Worm (Caenorhabditis elegans): Measurements from ENCODE around the gene lin-8.
"Not testable (repeated sequence)": the region's sequence is repeated elsewhere in the genome, so short reads cannot be mapped to it uniquely, and the experiment has no call there.

The lin-8 gene

DNA sequence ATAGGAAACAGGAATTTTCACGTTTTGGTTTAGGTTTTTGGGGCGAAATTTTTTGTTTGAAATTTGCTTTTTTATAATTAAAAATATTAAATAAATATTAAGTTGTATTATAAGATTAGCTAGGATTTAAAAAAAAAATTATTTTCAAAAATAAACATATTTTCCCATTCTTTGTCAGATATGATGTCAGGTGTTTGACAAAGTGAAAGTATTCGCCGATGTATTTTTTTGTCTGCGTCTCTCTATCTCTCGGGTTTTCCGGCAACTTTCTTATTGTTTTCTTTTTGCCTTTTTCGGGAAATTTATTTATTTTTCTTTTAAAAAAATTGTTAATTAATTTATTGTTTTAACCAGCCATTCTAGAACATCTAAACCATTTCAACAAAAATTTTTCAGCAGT lies 26.2 kb upstream of the lin-8 start:
- TF ChIP-seq xnd-1 (tag; optimal IDR thresholded peaks at IDR 0.05) (no peak), nfya-1 (tag; optimal IDR thresholded peaks at IDR 0.05; ENCODE audit: borderline replicate concordance, insufficient read depth) (no peak), dox-1 (GFP tag; IDR thresholded peaks at IDR 0.05) (no peak)

DNA sequence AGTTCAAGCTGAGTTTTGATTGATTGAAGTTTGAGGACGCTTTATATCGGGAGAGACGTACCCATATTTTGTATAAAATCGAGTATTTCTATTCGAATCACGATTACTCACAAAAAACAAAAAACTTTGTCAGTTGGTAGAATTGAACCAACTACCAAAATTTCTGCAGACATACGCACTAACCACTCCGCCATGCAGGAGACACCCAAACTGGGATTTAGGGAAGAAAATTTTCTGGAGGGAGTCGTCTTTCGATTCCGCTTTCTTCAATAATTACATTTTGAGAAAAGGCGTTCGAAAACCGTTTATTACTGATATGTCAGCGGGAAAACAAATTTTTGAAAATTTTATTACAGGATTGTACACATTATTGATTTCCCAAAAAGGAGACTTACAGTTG lies 25.3 kb upstream of the lin-8 start:
- TF ChIP-seq B0261.1 (tag; optimal IDR thresholded peaks at IDR 0.05) = peak; percentile 66
- TF ChIP-seq hmg-1.2 (GFP tag; IDR thresholded peaks at IDR 0.05) = peak; percentile 31; the same call in 1 of the 2 replicates
- not testable (repeated sequence) for TF ChIP-seq snpc-4 (GFP tag; optimal IDR thresholded peaks at IDR 0.05)
- TF ChIP-seq snpc-4 (tag; optimal IDR thresholded peaks at IDR 0.05) = peak in 2 of 4 experiments; percentile 39 to 66
- TF ChIP-seq madf-6 (GFP tag; IDR thresholded peaks at IDR 0.05) = peak; percentile 61; the same call in 1 of the 2 replicates
- TF ChIP-seq tbp1 (GFP tag; optimal IDR thresholded peaks at IDR 0.05) = peak; percentile 84
- peak; percentile 26 for TF ChIP-seq rpc-1 (optimal IDR thresholded peaks at IDR 0.05)
- TF ChIP-seq rpc-1 (tag; optimal IDR thresholded peaks at IDR 0.05) = peak; percentile 52
- TF ChIP-seq rcor-1 (GFP tag; IDR thresholded peaks at IDR 0.05) = peak; percentile 37; the same call in 1 of the 2 replicates
- 0 out of 2 replicates have a peak, but pooled peaks have one; percentile 31 for TF ChIP-seq dox-1 (GFP tag; IDR thresholded peaks at IDR 0.05)

DNA sequence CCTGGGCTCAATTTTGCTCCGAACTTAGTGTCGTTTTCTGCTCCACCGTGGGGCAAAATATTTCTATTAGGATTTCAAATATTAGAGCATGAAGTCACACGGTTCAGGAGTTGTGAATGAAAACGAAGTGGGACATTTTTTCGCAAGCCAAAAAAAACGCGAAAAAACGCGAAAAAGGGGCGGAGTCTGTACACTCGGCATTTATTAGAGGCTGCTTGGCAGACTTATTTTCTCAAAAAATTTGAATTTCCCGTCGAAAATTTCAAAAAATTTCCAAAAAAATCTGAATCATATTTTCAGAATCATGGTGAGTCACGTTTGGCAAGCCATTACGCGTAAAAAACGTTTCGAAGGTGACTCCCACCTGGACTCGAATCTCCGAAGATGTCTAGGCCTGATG lies 24.1 kb upstream of the lin-8 start, which contains the start of gene B0454.6:
Gene B0454.6 (plus strand): TSS at position 301 of the 400 bp plus-strand sequence.
- TF ChIP-seq F52B5.7 (tag; optimal IDR thresholded peaks at IDR 0.05); Y53G8AR.9 (GFP tag; conservative IDR thresholded peaks at IDR 0.05); ztf-28 (GFP tag; IDR thresholded peaks at IDR 0.05): not testable (repeated sequence)

DNA sequence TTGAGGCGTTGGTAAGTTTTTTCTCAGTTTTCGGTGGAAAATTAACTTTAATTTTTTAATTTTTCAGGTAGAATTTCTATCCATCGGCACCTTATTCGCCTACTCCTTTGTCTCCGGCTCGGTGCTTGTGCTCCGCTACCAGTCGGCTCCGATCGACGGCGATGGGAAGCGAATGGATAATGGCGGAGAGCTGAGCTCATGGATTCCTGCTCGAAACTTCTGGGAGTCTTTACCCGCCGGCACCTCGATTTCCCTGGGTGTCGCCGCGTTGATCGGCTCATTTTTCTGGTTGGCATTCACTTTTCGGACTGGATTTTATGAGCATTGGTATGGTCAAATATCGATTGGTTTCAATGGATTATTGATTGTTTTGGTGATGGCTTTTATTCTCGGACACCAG lies 21.7 kb upstream of the lin-8 start:
- TF ChIP-seq pha-4 (tag; optimal IDR thresholded peaks at IDR 0.05) (no peak), unc-130 (GFP tag; optimal IDR thresholded peaks at IDR 0.05) (no peak), let-526 (GFP tag; IDR thresholded peaks at IDR 0.05) (no peak), zfh-2 (GFP tag; conservative IDR thresholded peaks at IDR 0.05) (peak; percentile 68), repo-1 (tag; optimal IDR thresholded peaks at IDR 0.05) (no peak), madf-10 (tag; optimal IDR thresholded peaks at IDR 0.05) (no peak), cebp-1 (GFP tag; IDR thresholded peaks at IDR 0.05) (no peak), cebp-1 (tag; optimal IDR thresholded peaks at IDR 0.05) (no peak), tbp1 (GFP tag; optimal IDR thresholded peaks at IDR 0.05) (no peak)

DNA sequence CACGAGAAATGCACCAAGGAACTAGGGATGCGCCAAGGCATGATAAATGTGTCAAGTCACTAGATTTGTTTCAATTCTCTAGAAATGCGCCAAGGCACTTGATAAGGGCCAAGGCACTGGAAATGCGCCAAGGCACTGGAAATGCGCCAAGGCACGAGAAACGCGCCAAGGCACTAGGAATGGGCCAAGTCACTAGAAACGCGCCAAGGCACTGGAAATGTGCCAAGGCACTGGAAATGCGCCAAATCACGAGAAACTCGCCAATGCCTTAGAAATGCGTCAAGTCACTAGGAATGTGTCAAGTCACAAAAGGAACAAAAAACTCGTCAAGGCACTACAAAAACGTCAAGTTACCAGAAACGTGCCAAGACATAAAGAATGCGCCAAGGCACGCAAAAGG lies 20.3 kb upstream of the lin-8 start:
- no peak for TF ChIP-seq efl-1 (GFP tag; optimal IDR thresholded peaks at IDR 0.05)
- no peak for TF ChIP-seq cebp-1 (GFP tag; IDR thresholded peaks at IDR 0.05)
- peak; percentile 9 for TF ChIP-seq cebp-1 (tag; optimal IDR thresholded peaks at IDR 0.05)
- TF ChIP-seq lin-54 (GFP tag; optimal IDR thresholded peaks at IDR 0.05) = no peak
- TF ChIP-seq attf-6 (GFP tag; IDR thresholded peaks at IDR 0.05) = no peak
- TF ChIP-seq mcd-1 (GFP tag; IDR thresholded peaks at IDR 0.05) = peak; percentile 41
- no peak for TF ChIP-seq pha-4 (tag; optimal IDR thresholded peaks at IDR 0.05)
- TF ChIP-seq C06A6.2 (GFP tag; conservative IDR thresholded peaks at IDR 0.05) = no peak
- no peak for TF ChIP-seq akir-1 (GFP tag; optimal IDR thresholded peaks at IDR 0.05)
- peak; percentile 80 for TF ChIP-seq ztf-26 (tag; optimal IDR thresholded peaks at IDR 0.05)
- peak; percentile 30 for TF ChIP-seq lin-40 (tag; optimal IDR thresholded peaks at IDR 0.05)
- no peak for TF ChIP-seq bed-2 (GFP tag; IDR thresholded peaks at IDR 0.05)
- peak; percentile 89 for TF ChIP-seq ztf-18 (tag; optimal IDR thresholded peaks at IDR 0.05)
- no peak for TF ChIP-seq tbx-9 (tag; optimal IDR thresholded peaks at IDR 0.05; ENCODE audit: borderline replicate concordance)
- TF ChIP-seq tbp1 (GFP tag; optimal IDR thresholded peaks at IDR 0.05) = no peak
- no peak for TF ChIP-seq Y53F4B.3 (GFP tag; IDR thresholded peaks at IDR 0.05)
- no peak for TF ChIP-seq atf-7 (tag; optimal IDR thresholded peaks at IDR 0.05)
- peak; percentile 9 for TF ChIP-seq gei-17 (GFP tag; optimal IDR thresholded peaks at IDR 0.05)
- TF ChIP-seq snpc-1.1 (tag; optimal IDR thresholded peaks at IDR 0.05; ENCODE audit: insufficient read depth) = no peak
- 0 out of 2 replicates have a peak, but pooled peaks have one; percentile 14 for TF ChIP-seq Y95B8A.8 (GFP tag; IDR thresholded peaks at IDR 0.05)
- no peak for TF ChIP-seq xnd-1 (tag; optimal IDR thresholded peaks at IDR 0.05)
- TF ChIP-seq hrde-1 (tag; optimal IDR thresholded peaks at IDR 0.05; ENCODE audit: borderline replicate concordance) = no peak
- peak; percentile 5 for TF ChIP-seq attf-5 (GFP tag; optimal IDR thresholded peaks at IDR 0.05)
- no peak for TF ChIP-seq F39B2.1 (GFP tag; IDR thresholded peaks at IDR 0.05)
